Worm (Caenorhabditis elegans) whole organism, L1 larva: ENCODE results near the gene F32F2.4.

ENCODE experiments used
- ama-1 ChIP-seq: fragments of 150-350 bp; optimal IDR thresholded peaks from 2 replicates; lab custom pipeline; 2014
- ceh-82 ChIP-seq, 3 experiments: fragments of 150-350 bp in 1 of 3; sonication (generic microtip) in 2 of 3; optimal IDR thresholded peaks; 2 replicates each; lab custom pipeline; 2014 to 2017; ENCODE audit warnings: missing biosample characterization in 3 of 3, missing genetic modification characterization in 3 of 3
- elt-2 ChIP-seq: sonication (generic microtip); optimal IDR thresholded peaks from 2 replicates; lab custom pipeline; 2016; ENCODE audit warnings: missing genetic modification characterization, mild to moderate bottlenecking, inconsistent platforms, missing compliant biosample characterization, missing genetic modification reagents
- lin-13 ChIP-seq: fragments of 150-350 bp; optimal IDR thresholded peaks from 2 replicates; lab custom pipeline; 2014; ENCODE audit warnings: missing biosample characterization, missing genetic modification reagents, missing genetic modification characterization
- lin-15B ChIP-seq: fragments of 150-350 bp; sonication (generic microtip); optimal IDR thresholded peaks from 3 replicates; lab custom pipeline; 2014; ENCODE audit warnings: missing biosample characterization, missing genetic modification characterization
- nhr-11 ChIP-seq: fragments of 150-350 bp; optimal IDR thresholded peaks from 2 replicates; lab custom pipeline; 2014; ENCODE audit warnings: missing biosample characterization, missing genetic modification characterization
- pqm-1 ChIP-seq: sonication (generic microtip); optimal IDR thresholded peaks from 3 replicates; lab custom pipeline; 2017; ENCODE audit warnings: missing biosample characterization, missing genetic modification characterization
- snpc-4 ChIP-seq: fragments of 150-350 bp; optimal IDR thresholded peaks from 2 replicates; lab custom pipeline; 2014; ENCODE audit warnings: missing biosample characterization, missing genetic modification characterization
- snu-23 ChIP-seq: sonication (generic microtip); optimal IDR thresholded peaks from 2 replicates; lab custom pipeline; 2016; ENCODE audit warnings: missing genetic modification characterization, missing compliant biosample characterization
- unc-130 ChIP-seq: fragments of 150-350 bp; optimal IDR thresholded peaks from 2 replicates; lab custom pipeline; 2017; ENCODE audit warnings: missing biosample characterization, missing genetic modification characterization, inconsistent platforms
- vab-15 ChIP-seq: sonication (generic microtip); optimal IDR thresholded peaks from 2 replicates; lab custom pipeline; 2017; ENCODE audit warnings: missing genotype, mild to moderate bottlenecking, missing genetic modification characterization, missing compliant biosample characterization
- zag-1 ChIP-seq: fragments of 150-350 bp; optimal IDR thresholded peaks from 2 replicates; lab custom pipeline; 2014; ENCODE audit warnings: missing biosample characterization, missing genetic modification characterization
- ztf-11 ChIP-seq, 2 experiments: sonication (generic microtip); optimal IDR thresholded peaks; 2 replicates each; lab custom pipeline; 2016 to 2017; ENCODE audit warnings: missing genetic modification characterization in 2 of 2, missing biosample characterization in 1 of 2, missing compliant biosample characterization in 1 of 2
- ztf-4 ChIP-seq: fragments of 150-350 bp; optimal IDR thresholded peaks from 2 replicates; lab custom pipeline; 2014; ENCODE audit warnings: missing biosample characterization, missing genetic modification characterization

DNA sequence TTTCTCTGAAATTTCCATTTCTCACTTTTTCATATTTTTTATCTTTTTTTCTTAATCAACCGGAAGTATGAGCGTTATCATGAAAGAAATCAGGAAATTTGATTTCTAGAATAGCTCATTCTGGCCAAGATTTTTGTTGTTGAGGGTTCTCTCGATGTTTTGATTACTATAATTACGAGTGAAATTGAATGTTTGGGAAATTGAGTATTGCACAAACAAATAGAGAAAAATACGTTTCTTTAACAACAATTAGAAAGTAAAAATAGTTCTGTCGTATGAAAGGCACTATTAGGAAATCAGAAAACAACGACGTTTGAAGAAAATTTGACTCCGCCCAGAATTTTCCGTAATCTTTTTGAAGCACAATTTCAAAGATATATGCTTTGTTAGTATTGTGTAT, 23.3 kb downstream of the F32F2.4 start:
- no peak for TF ChIP-seq lin-15B (tag; lab: Kevin White, UChicago)
- no peak for TF ChIP-seq ztf-11 (tag; optimal IDR thresholded peaks at IDR 0.05; lab: Kevin White, UChicago)
- no peak for TF ChIP-seq unc-130 (tag; lab: Kevin White, UChicago)
- no peak for TF ChIP-seq ceh-82 (tag; optimal IDR thresholded peaks at IDR 0.05; lab: Kevin White, UChicago)
- no peak for TF ChIP-seq nhr-11
- TF ChIP-seq snu-23 (GFP tag; lab: Kevin White, UChicago) = no peak
- TF ChIP-seq zag-1 (tag; lab: Kevin White, UChicago) = no peak
- no peak for TF ChIP-seq ztf-4
- no peak for TF ChIP-seq lin-13 (GFP tag; lab: Kevin White, UChicago)
- no peak for TF ChIP-seq ama-1 (lab: Kevin White, UChicago)
- TF ChIP-seq elt-2 (tag; lab: Kevin White, UChicago) = no peak
- no peak for TF ChIP-seq vab-15 (tag; lab: Kevin White, UChicago)
- no peak for TF ChIP-seq snpc-4 (tag; lab: Kevin White, UChicago)
- no peak for TF ChIP-seq pqm-1
